Worm (Caenorhabditis elegans): ENCODE results near the gene C18E9.9.

- no peak for TF ChIP-seq him-1 (tag; optimal IDR thresholded peaks at IDR 0.05)
- no peak for TF ChIP-seq W03F9.2 (tag; optimal IDR thresholded peaks at IDR 0.05)
- no peak for TF ChIP-seq dao-5 (tag; optimal IDR thresholded peaks at IDR 0.05)
Observed at ce11 chrII:8960414-8960813, 28.9 kb downstream of the C18E9.9 start, which contains the start of gene cal-2.

Measured in whole organism, L4/young adult.